Worm (Caenorhabditis elegans) whole organism, mixed stage, embryonic: ENCODE data around the gene ador-1.

ENCODE experiments used
- blmp-1 ChIP-seq: fragments of 150-350 bp; optimal IDR thresholded peaks from 2 replicates; lab custom pipeline; 2014; ENCODE audit warnings: missing biosample characterization, missing genetic modification characterization
- ceh-39 ChIP-seq: fragments of 150-350 bp; optimal IDR thresholded peaks from 2 replicates; lab custom pipeline; 2014; ENCODE audit warnings: missing biosample characterization, missing genetic modification characterization
- ceh-83 ChIP-seq: fragments of 200-800 bp; sonication (Bioruptor generic); optimal IDR thresholded peaks from 2 replicates; lab custom pipeline; 2018; ENCODE audit warnings: mild to moderate bottlenecking, missing genetic modification characterization, missing compliant biosample characterization
- ces-1 ChIP-seq: fragments of 150-350 bp; optimal IDR thresholded peaks from 2 replicates; lab custom pipeline; 2014; ENCODE audit warnings: missing biosample characterization, missing genetic modification reagents, missing genetic modification characterization
- flh-1 ChIP-seq: fragments of 200-800 bp; sonication (Bioruptor generic); optimal IDR thresholded peaks from 2 replicates; lab custom pipeline; 2018; ENCODE audit warnings: mild to moderate bottlenecking, missing genetic modification characterization, moderate library complexity, missing compliant biosample characterization
- lin-13 ChIP-seq: fragments of 150-350 bp; optimal IDR thresholded peaks from 2 replicates; lab custom pipeline; 2014; ENCODE audit warnings: missing biosample characterization, missing genetic modification characterization
- lin-32 ChIP-seq: fragments of 200-800 bp; sonication (Bioruptor generic); optimal IDR thresholded peaks from 2 replicates; lab custom pipeline; 2018; ENCODE audit warnings: mild to moderate bottlenecking, missing genetic modification characterization, missing compliant biosample characterization
- lsy-2 ChIP-seq: fragments of 150-350 bp; optimal IDR thresholded peaks from 2 replicates; lab custom pipeline; 2014; ENCODE audit warnings: missing biosample characterization, missing genetic modification characterization
- mab-5 ChIP-seq: fragments of 150-350 bp; optimal IDR thresholded peaks from 2 replicates; lab custom pipeline; 2014; ENCODE audit warnings: missing biosample characterization, missing genetic modification characterization
- pha-4 ChIP-seq: fragments of 150-350 bp; optimal IDR thresholded peaks from 2 replicates; lab custom pipeline; 2018; ENCODE audit warnings: missing biosample characterization, missing genetic modification reagents, missing genetic modification characterization
- snpc-4 ChIP-seq: fragments of 150-350 bp; optimal IDR thresholded peaks from 2 replicates; lab custom pipeline; 2014; ENCODE audit warnings: missing biosample characterization, missing genetic modification characterization
- unc-120 ChIP-seq: sonication (generic microtip); optimal IDR thresholded peaks from 2 replicates; lab custom pipeline; 2017; ENCODE audit warnings: missing genetic modification characterization, missing compliant biosample characterization; ENCODE audit not compliant: poor library complexity, severe bottlenecking

- no peak for TF ChIP-seq flh-1 (GFP tag; lab: Kevin White, UChicago)
- no peak for TF ChIP-seq unc-120 (tag; lab: Kevin White, UChicago)
- TF ChIP-seq lin-32 (GFP tag; lab: Kevin White, UChicago) = no peak
- TF ChIP-seq snpc-4 = no peak
- TF ChIP-seq ceh-39 (tag; lab: Kevin White, UChicago) = no peak
- TF ChIP-seq mab-5 (tag; lab: Kevin White, UChicago) = no peak
- TF ChIP-seq lin-13 (tag; lab: Kevin White, UChicago) = no peak
- no peak for TF ChIP-seq blmp-1 (tag; lab: Kevin White, UChicago)
- TF ChIP-seq ceh-83 (GFP tag; lab: Kevin White, UChicago) = no peak
- TF ChIP-seq ces-1 (GFP tag; lab: Kevin White, UChicago) = no peak
- no peak for TF ChIP-seq lsy-2
- TF ChIP-seq pha-4 (tag; lab: Kevin White, UChicago) = no peak
These were observed 46.1 kb downstream of the ador-1 start, which contains the start of gene sre-32 for ce11 chrII:12456633-12457032.
